Fruit fly (Drosophila melanogaster) whole organism: Measurements from ENCODE around the gene Tango5.

ENCODE experiments used
- CG8478 ChIP-seq: fragments of >200 bp; optimal IDR thresholded peaks from 2 replicates; lab custom pipeline; 2018; ENCODE audit warnings: inconsistent platforms
- Dll ChIP-seq: fragments of >200 bp; optimal IDR thresholded peaks from 2 replicates; lab custom pipeline; 2017
- EcR ChIP-seq, 2 experiments: fragments of >200 bp; optimal IDR thresholded peaks; 2 replicates each; lab custom pipeline; 2017; ENCODE audit warnings: missing biosample characterization in 2 of 2, missing genetic modification characterization in 2 of 2, missing genetic modification reagents in 2 of 2
- pan ChIP-seq: fragments of >200 bp; optimal IDR thresholded peaks from 2 replicates; lab custom pipeline; 2017
- psq ChIP-seq: fragments of >200 bp; optimal IDR thresholded peaks from 2 replicates; lab custom pipeline; 2017
- usp ChIP-seq: fragments of >200 bp; optimal IDR thresholded peaks from 2 replicates; lab custom pipeline; 2017; ENCODE audit warnings: missing biosample characterization, missing genetic modification characterization, mixed read lengths

The Tango5 gene

dm6 chrX:10734763-10735681 lies 29.2 kb downstream of the Tango5 start:
- TF ChIP-seq pan (lab: Kevin White, UChicago) = no peak
- no peak for TF ChIP-seq psq (lab: Kevin White, UChicago)
- no peak for TF ChIP-seq EcR (GFP tag; optimal IDR thresholded peaks at IDR 0.05; lab: Kevin White, UChicago)
- TF ChIP-seq Dll (lab: Kevin White, UChicago) = no peak
- no peak for TF ChIP-seq CG8478
- no peak for TF ChIP-seq usp (GFP tag; lab: Kevin White, UChicago)

- no peak for TF ChIP-seq Dll (lab: Kevin White, UChicago)
- TF ChIP-seq CG8478 = no peak
- TF ChIP-seq pan (lab: Kevin White, UChicago) = no peak
- TF ChIP-seq EcR (GFP tag; optimal IDR thresholded peaks at IDR 0.05; lab: Kevin White, UChicago) = no peak
- no peak for TF ChIP-seq usp (GFP tag; lab: Kevin White, UChicago)
- TF ChIP-seq psq (lab: Kevin White, UChicago) = no peak
Measured at dm6 chrX:10732733-10733455, 31.3 kb downstream of the Tango5 start.

DNA sequence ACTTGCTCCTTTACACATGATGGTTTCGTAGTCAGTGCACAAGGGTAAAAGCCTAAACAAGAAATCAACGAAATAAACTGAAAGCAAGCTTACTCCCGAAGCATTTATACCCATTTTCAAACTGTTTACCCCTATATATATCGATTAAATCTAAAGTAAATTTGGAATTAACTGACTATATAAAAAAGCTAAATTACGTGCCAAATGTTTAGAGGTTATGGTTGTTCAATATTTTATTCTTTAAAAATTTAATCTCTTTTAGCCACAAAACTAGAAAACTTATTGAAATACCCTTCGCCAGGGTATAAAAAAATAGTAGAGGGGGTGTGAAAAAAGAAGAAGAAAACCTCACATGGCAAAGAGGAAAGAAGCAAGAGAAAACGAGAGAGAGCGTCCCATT lies 32.4 kb downstream of the Tango5 start:
- TF ChIP-seq pan (lab: Kevin White, UChicago) = no peak
- TF ChIP-seq EcR (GFP tag; optimal IDR thresholded peaks at IDR 0.05; lab: Kevin White, UChicago) = no peak
- TF ChIP-seq Dll (lab: Kevin White, UChicago) = no peak
- no peak for TF ChIP-seq CG8478
- no peak for TF ChIP-seq psq (lab: Kevin White, UChicago)
- TF ChIP-seq usp (GFP tag; lab: Kevin White, UChicago) = no peak

dm6 chrX:10731357-10731756 lies 32.9 kb downstream of the Tango5 start:
- no peak for TF ChIP-seq psq (lab: Kevin White, UChicago)
- no peak for TF ChIP-seq CG8478
- TF ChIP-seq EcR (GFP tag; optimal IDR thresholded peaks at IDR 0.05; lab: Kevin White, UChicago) = no peak
- TF ChIP-seq usp (GFP tag; lab: Kevin White, UChicago) = no peak
- TF ChIP-seq Dll (lab: Kevin White, UChicago) = no peak
- TF ChIP-seq pan (lab: Kevin White, UChicago) = no peak

DNA sequence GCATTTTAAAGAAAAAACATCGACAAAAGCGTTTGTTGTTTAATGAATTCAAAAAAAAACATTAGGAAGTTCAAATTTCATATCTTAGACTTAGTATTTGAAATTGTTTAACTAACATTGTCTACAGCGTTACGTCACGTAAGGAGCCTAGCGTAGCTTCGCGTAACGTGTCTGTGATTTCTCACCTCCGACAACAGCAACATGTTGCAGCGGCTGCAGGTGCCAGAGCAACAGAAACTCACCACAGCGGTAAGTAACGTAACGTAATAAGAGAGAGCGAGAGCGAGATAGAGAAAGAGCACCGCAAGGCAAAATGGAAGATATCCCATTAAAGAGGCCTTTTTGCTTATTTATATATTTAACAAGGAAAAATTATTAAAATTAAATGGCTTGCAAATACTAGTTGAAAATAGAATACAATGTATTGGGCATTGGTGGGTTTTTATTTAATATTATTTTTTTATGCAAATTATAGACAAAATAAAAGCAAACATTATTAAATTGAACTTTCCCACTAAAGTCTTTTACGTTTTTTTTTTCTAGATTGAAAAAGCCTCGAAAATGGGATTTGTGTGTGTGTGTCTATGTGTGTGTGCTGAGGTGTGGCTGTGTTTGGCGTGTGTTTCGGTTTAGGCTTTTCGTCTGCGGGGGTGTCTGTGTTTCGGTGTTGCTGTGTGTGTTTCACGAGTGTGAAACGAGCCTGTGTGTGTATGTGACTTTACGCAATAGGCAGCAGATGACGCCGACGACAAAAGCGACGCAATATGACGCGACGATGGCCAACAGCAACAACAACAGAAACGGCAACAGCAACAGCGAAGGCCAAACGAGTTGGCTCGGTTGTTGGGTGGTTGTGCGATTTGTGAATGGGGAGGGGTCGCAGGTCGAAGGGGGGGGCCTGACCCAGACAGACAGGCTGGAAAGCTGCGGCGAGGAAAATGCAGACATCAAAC lies 34.0 kb downstream of the Tango5 start:
- TF ChIP-seq EcR (GFP tag; optimal IDR thresholded peaks at IDR 0.05; lab: Kevin White, UChicago) (no peak), psq (lab: Kevin White, UChicago) (no peak), usp (GFP tag; lab: Kevin White, UChicago) (no peak), CG8478 (no peak), Dll (lab: Kevin White, UChicago) (no peak), pan (lab: Kevin White, UChicago) (no peak)

DNA sequence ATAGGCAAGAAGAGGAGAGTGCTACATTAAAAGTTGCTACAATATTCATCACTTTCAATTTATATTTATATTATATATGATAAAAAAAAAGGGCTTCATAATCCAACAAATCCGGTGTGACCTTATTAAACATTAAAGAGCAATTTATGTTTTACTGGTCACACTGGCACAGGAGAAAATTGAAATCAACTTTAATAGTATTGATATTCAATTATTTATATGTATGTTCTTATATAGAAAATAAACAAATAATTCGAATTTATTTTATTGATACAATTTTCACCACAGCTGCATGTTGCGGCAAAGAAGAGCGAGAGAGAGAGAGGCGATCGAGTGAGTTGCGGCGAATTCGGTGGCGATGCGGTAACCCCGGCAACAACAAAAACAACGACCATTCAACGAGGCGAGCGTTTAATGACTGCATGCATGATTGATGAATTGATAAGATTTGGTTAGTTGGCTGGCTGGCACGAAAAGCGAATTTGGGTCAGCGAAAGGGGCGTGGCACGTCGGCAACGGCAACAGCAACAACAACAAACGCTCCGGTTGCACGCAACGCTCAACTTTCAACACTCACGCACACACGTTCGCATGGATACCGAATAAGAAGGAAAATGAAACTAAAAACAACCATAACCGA lies 34.9 kb downstream of the Tango5 start:
- TF ChIP-seq EcR (GFP tag; optimal IDR thresholded peaks at IDR 0.05; lab: Kevin White, UChicago) (no peak), CG8478 (no peak), psq (lab: Kevin White, UChicago) (no peak), usp (GFP tag; lab: Kevin White, UChicago) (no peak)

dm6 chrX:10728541-10728968 lies 35.7 kb downstream of the Tango5 start:
- TF ChIP-seq Dll (lab: Kevin White, UChicago) = no peak
- TF ChIP-seq pan (lab: Kevin White, UChicago) = no peak
- no peak for TF ChIP-seq EcR (GFP tag; optimal IDR thresholded peaks at IDR 0.05; lab: Kevin White, UChicago)
- TF ChIP-seq psq (lab: Kevin White, UChicago) = no peak
- TF ChIP-seq usp (GFP tag; lab: Kevin White, UChicago) = no peak
- TF ChIP-seq CG8478 = no peak

dm6 chrX:10728024-10728423 lies 36.2 kb downstream of the Tango5 start:
- TF ChIP-seq usp (GFP tag; lab: Kevin White, UChicago) (no peak), pan (lab: Kevin White, UChicago) (no peak), EcR (GFP tag; optimal IDR thresholded peaks at IDR 0.05; lab: Kevin White, UChicago) (no peak), CG8478 (no peak), psq (lab: Kevin White, UChicago) (no peak), Dll (lab: Kevin White, UChicago) (no peak)

DNA sequence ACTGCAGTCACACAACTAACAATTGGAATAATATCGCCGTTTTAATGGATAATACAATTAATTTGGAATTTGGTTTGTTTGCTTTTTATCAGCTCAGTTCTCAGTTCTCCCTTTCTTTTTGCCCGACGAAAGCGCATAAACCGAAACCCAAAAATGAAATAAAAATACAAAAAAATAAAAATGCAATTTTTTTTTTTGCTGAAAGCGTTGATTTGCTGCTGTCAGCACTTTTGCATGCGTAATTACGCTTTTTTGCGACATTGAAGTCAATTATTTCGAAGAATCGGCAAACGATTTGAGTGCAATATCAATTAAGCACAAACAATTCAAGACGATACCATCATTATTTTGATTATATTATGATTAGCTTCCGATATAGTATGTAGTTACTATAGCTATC lies 36.9 kb downstream of the Tango5 start:
- TF ChIP-seq CG8478 (no peak), EcR (GFP tag; optimal IDR thresholded peaks at IDR 0.05; lab: Kevin White, UChicago) (no peak), Dll (lab: Kevin White, UChicago) (no peak), pan (lab: Kevin White, UChicago) (no peak), usp (GFP tag; lab: Kevin White, UChicago) (no peak), psq (lab: Kevin White, UChicago) (no peak)

dm6 chrX:10726105-10726694 lies 38.0 kb downstream of the Tango5 start:
- TF ChIP-seq EcR (GFP tag; optimal IDR thresholded peaks at IDR 0.05; lab: Kevin White, UChicago) (no peak), Dll (lab: Kevin White, UChicago) (no peak), pan (lab: Kevin White, UChicago) (no peak), psq (lab: Kevin White, UChicago) (no peak), usp (GFP tag; lab: Kevin White, UChicago) (no peak), CG8478 (no peak)
